Fruit fly (Drosophila melanogaster): ENCODE measurements around the gene CG43082.

Gene CG43082

dm6 chr3L:15675111-15675510, 13.4 kb downstream of the CG43082 start (continued):
- TF ChIP-seq CG4617 (GFP tag; optimal IDR thresholded peaks at IDR 0.05; ENCODE audit: borderline replicate concordance): peak; percentile 28
- TF ChIP-seq Med (GFP tag): peak; percentile 85
- TF ChIP-seq CG1792 (GFP tag; optimal IDR thresholded peaks at IDR 0.05): peak; percentile 9
- TF ChIP-seq bab2 (GFP tag; optimal IDR thresholded peaks at IDR 0.05): peak; percentile 68
- TF ChIP-seq CG7372 (GFP tag; IDR thresholded peaks at IDR 0.05): 0 out of 2 replicates have a peak, but pooled peaks have one; percentile 21
- peak; percentile 26 for TF ChIP-seq lilli (GFP tag; optimal IDR thresholded peaks at IDR 0.05)
- peak; percentile 42 for TF ChIP-seq CG8944 (GFP tag; optimal IDR thresholded peaks at IDR 0.05)
- TF ChIP-seq zf30C (GFP tag; optimal IDR thresholded peaks at IDR 0.05): peak; percentile 84
- no peak for TF ChIP-seq CG15514 (GFP tag; optimal IDR thresholded peaks at IDR 0.05)
- TF ChIP-seq cato (GFP tag; optimal IDR thresholded peaks at IDR 0.05; ENCODE audit: borderline replicate concordance): peak; percentile 27
- TF ChIP-seq CrebB (tag; optimal IDR thresholded peaks at IDR 0.05): no peak
- peak; percentile 91 for TF ChIP-seq twi (tag; optimal IDR thresholded peaks at IDR 0.05)
- TF ChIP-seq Blimp-1 (GFP tag; optimal IDR thresholded peaks at IDR 0.05): peak; percentile 78
- peak; percentile 75 for TF ChIP-seq CG4820 (GFP tag; optimal IDR thresholded peaks at IDR 0.05)
- peak; percentile 77 for TF ChIP-seq CG30431 (GFP tag; optimal IDR thresholded peaks at IDR 0.05)
- TF ChIP-seq CG3838 (GFP tag; optimal IDR thresholded peaks at IDR 0.05): no peak
- peak; percentile 54; the same call in 1 of the 3 replicates for TF ChIP-seq H15 (GFP tag; IDR thresholded peaks at IDR 0.05)
- peak; percentile 62; the same call in 2 of the 3 replicates for TF ChIP-seq ci (GFP tag; IDR thresholded peaks at IDR 0.05)
- TF ChIP-seq HLH3B (GFP tag; IDR thresholded peaks at IDR 0.05): peak; percentile 38; the same call in 1 of the 2 replicates
- no peak for TF ChIP-seq gce (GFP tag; IDR thresholded peaks at IDR 0.05)
- peak; percentile 31 for TF ChIP-seq salm (tag; optimal IDR thresholded peaks at IDR 0.05)
- TF ChIP-seq dm (GFP tag; optimal IDR thresholded peaks at IDR 0.05): no peak
- TF ChIP-seq ac (GFP tag; optimal IDR thresholded peaks at IDR 0.05): peak; percentile 80
- TF ChIP-seq B-H2 (GFP tag; optimal IDR thresholded peaks at IDR 0.05): no peak
- TF ChIP-seq CG3995 (GFP tag; optimal IDR thresholded peaks at IDR 0.05): no peak
- TF ChIP-seq eve (GFP tag; optimal IDR thresholded peaks at IDR 0.05): peak in 1 of 2 experiments; percentile 52
- TF ChIP-seq CG9727 (GFP tag; optimal IDR thresholded peaks at IDR 0.05): peak; percentile 90
- TF ChIP-seq vvl (GFP tag; IDR thresholded peaks at IDR 0.05): peak; percentile 84
- TF ChIP-seq ERR (GFP tag; optimal IDR thresholded peaks at IDR 0.05): no peak
- no peak for TF ChIP-seq sc (optimal IDR thresholded peaks at IDR 0.05)
- peak; percentile 83 for TF ChIP-seq sc (GFP tag; optimal IDR thresholded peaks at IDR 0.05)
- no peak for TF ChIP-seq run (tag; optimal IDR thresholded peaks at IDR 0.05)
- TF ChIP-seq tin (GFP tag; optimal IDR thresholded peaks at IDR 0.05): peak; percentile 78
- TF ChIP-seq sim (GFP tag; IDR thresholded peaks at IDR 0.05): peak; percentile 59
- TF ChIP-seq Meics (GFP tag; optimal IDR thresholded peaks at IDR 0.05): no peak
- TF ChIP-seq CG7357 (GFP tag; IDR thresholded peaks at IDR 0.05): peak; percentile 36; the same call in 1 of the 3 replicates
- TF ChIP-seq CG4854 (GFP tag; optimal IDR thresholded peaks at IDR 0.05): peak; percentile 38

dm6 chr3L:15677662-15678061, 16.0 kb downstream of the CG43082 start:
- TF ChIP-seq gcm (GFP tag; optimal IDR thresholded peaks at IDR 0.05) (no peak), NC2β (GFP tag; optimal IDR thresholded peaks at IDR 0.05) (no peak), CG4404 (GFP tag; IDR thresholded peaks at IDR 0.05) (no peak), CG11504 (tag; optimal IDR thresholded peaks at IDR 0.05) (peak; percentile 32), CG2678 (tag; optimal IDR thresholded peaks at IDR 0.05) (peak; percentile 33), CG14667 (GFP tag; IDR thresholded peaks at IDR 0.05) (no peak), CG12155 (GFP tag; optimal IDR thresholded peaks at IDR 0.05) (no peak), CG7745 (tag; optimal IDR thresholded peaks at IDR 0.05) (no peak), CkIIα-i1 (GFP tag; IDR thresholded peaks at IDR 0.05) (no peak), CG14710 (tag; optimal IDR thresholded peaks at IDR 0.05) (peak; percentile 6), nerfin-2 (GFP tag; IDR thresholded peaks at IDR 0.05; ENCODE audit: partially characterized antibody) (no peak), CG10321 (GFP tag; IDR thresholded peaks at IDR 0.05) (0 out of 2 replicates have a peak, but pooled peaks have one; percentile 5), CG16813 (GFP tag; IDR thresholded peaks at IDR 0.05; ENCODE audit: partially characterized antibody) (no peak), salm (tag; optimal IDR thresholded peaks at IDR 0.05) (no peak), sens (GFP tag) (peak; percentile 70), tio (GFP tag; optimal IDR thresholded peaks at IDR 0.05) (no peak), Ada2b (GFP tag; IDR thresholded peaks at IDR 0.05) (0 out of 2 replicates have a peak, but pooled peaks have one; percentile 14), twi (tag; optimal IDR thresholded peaks at IDR 0.05) (no peak)
